Fruit fly (Drosophila melanogaster): ENCODE measurements around the gene CG14435.
A peak's percentile ranks its signal among the peaks of the same experiment; 100 is the strongest.

The CG14435 gene

DNA sequence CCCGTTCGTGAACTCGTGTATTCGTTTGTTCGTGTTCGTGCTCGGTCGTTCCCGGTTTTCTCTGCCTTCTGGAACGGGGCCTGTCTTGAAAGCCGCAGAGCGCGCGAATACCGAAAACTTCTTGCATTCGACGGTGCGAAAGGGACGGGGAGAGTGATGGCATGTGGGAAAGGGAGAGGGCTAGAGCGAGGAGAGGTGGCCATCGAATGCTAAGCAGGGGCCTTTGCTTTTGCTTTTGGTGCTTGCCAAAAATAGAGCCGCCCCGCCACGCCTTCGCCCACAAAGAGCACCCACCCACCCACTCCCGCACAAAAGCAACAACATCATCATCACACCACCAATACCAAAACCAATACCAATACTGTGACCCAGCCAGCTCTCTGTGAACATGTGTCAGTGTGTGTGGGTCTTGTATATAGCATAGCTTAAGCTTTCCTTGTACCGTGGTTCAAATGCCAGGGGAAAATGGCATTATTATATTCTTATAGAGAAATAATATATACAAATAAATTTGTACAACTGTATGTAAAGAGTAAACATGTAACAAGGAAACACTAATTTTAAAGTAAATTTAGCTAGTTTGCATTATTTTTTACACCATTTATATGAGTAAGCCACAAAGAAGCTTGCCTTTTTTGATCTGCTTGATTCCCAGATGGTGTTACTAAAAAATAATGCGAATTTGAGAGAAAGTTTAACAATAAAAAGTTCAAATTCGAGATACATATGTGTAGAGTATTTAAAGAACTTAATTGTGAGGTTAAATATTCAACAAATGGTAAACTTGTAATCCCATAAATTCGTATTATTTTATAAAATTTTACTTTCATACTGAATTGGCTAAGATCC lies 23.7 kb upstream of the CG14435 start, which contains the start of gene CG14434 (continued):
- TF ChIP-seq CG1529 (GFP tag; optimal IDR thresholded peaks at IDR 0.05) = peak; percentile 73
- TF ChIP-seq CG14710 (tag; optimal IDR thresholded peaks at IDR 0.05) = peak; percentile 88
- TF ChIP-seq CG30020 (tag; optimal IDR thresholded peaks at IDR 0.05) = peak; percentile 64
- peak; percentile 73 for TF ChIP-seq CG4328 (GFP tag; optimal IDR thresholded peaks at IDR 0.05)
- TF ChIP-seq Deaf1 (tag; optimal IDR thresholded peaks at IDR 0.05) = peak; percentile 96
- peak; percentile 78 for TF ChIP-seq CG33557 (GFP tag; optimal IDR thresholded peaks at IDR 0.05)
- peak; percentile 70 for TF ChIP-seq CG15011 (GFP tag; optimal IDR thresholded peaks at IDR 0.05)
- peak; percentile 92 for TF ChIP-seq CG9727 (GFP tag; optimal IDR thresholded peaks at IDR 0.05)
- TF ChIP-seq az2 (GFP tag; optimal IDR thresholded peaks at IDR 0.05) = peak; percentile 86
- TF ChIP-seq Side (GFP tag; optimal IDR thresholded peaks at IDR 0.05) = peak; percentile 52
- TF ChIP-seq CG12104 (GFP tag; optimal IDR thresholded peaks at IDR 0.05) = peak; percentile 86
- TF ChIP-seq CG9437 (GFP tag; optimal IDR thresholded peaks at IDR 0.05) = peak; percentile 92
- peak; percentile 75 for TF ChIP-seq D19A (tag; optimal IDR thresholded peaks at IDR 0.05)
- no peak for TF ChIP-seq p53 (GFP tag; optimal IDR thresholded peaks at IDR 0.05)
- TF ChIP-seq CG16779 (GFP tag; IDR thresholded peaks at IDR 0.05) = no peak
- TF ChIP-seq repo (GFP tag; optimal IDR thresholded peaks at IDR 0.05) = no peak
- no peak; the same call in 2 of the 3 replicates for TF ChIP-seq croc (GFP tag; conservative IDR thresholded peaks at IDR 0.05)
- TF ChIP-seq scrt (GFP tag; optimal IDR thresholded peaks at IDR 0.05) = peak; percentile 17
- TF ChIP-seq sim (GFP tag; IDR thresholded peaks at IDR 0.05) = no peak
- TF ChIP-seq Camta (GFP tag; optimal IDR thresholded peaks at IDR 0.05) = peak; percentile 68
- no peak for TF ChIP-seq CG17912 (GFP tag; optimal IDR thresholded peaks at IDR 0.05)
- TF ChIP-seq maf-S (GFP tag; optimal IDR thresholded peaks at IDR 0.05) = no peak
- 0 out of 2 replicates have a peak, but pooled peaks have one; percentile 24 for TF ChIP-seq al (GFP tag; IDR thresholded peaks at IDR 0.05)
- TF ChIP-seq CG11398 (GFP tag; optimal IDR thresholded peaks at IDR 0.05) = no peak
- no peak for TF ChIP-seq kni (GFP tag; optimal IDR thresholded peaks at IDR 0.05)
- no peak for TF ChIP-seq hkb (optimal IDR thresholded peaks at IDR 0.05)
- TF ChIP-seq hkb (GFP tag; IDR thresholded peaks at IDR 0.05) = peak; percentile 39; the same call in 1 of the 2 replicates
- peak; percentile 45 for TF ChIP-seq CG2116 (GFP tag; optimal IDR thresholded peaks at IDR 0.05)
- TF ChIP-seq Eip74EF (GFP tag; optimal IDR thresholded peaks at IDR 0.05) = peak in 1 of 2 experiments; percentile 73
- peak; percentile 55 for TF ChIP-seq cwo (GFP tag; optimal IDR thresholded peaks at IDR 0.05)
- peak; percentile 49 for TF ChIP-seq YL-1 (GFP tag; optimal IDR thresholded peaks at IDR 0.05)
- peak; percentile 74 for TF ChIP-seq Hsf (GFP tag; optimal IDR thresholded peaks at IDR 0.05)
- TF ChIP-seq pnt (GFP tag; optimal IDR thresholded peaks at IDR 0.05) = no peak
- TF ChIP-seq CG31224 (GFP tag; IDR thresholded peaks at IDR 0.05) = peak; percentile 37; the same call in 1 of the 2 replicates
- no peak for TF ChIP-seq CG13287 (GFP tag; IDR thresholded peaks at IDR 0.05; ENCODE audit: partially characterized antibody)
- peak; percentile 96 for TF ChIP-seq CG18262 (tag; optimal IDR thresholded peaks at IDR 0.05)
- no peak for TF ChIP-seq Ets65A (GFP tag)
- peak; percentile 45 for TF ChIP-seq CG7786 (GFP tag; optimal IDR thresholded peaks at IDR 0.05)
- peak; percentile 45; the same call in 1 of the 3 replicates for TF ChIP-seq sr (GFP tag; IDR thresholded peaks at IDR 0.05)
- TF ChIP-seq Oaz (GFP tag; IDR thresholded peaks at IDR 0.05) = no peak
- no peak for TF ChIP-seq pb (GFP tag; optimal IDR thresholded peaks at IDR 0.05)
- TF ChIP-seq Hr39 (optimal IDR thresholded peaks at IDR 0.05) = no peak
- no peak for TF ChIP-seq pzg (GFP tag; optimal IDR thresholded peaks at IDR 0.05)
- peak; percentile 30 for TF ChIP-seq CG13123 (GFP tag; optimal IDR thresholded peaks at IDR 0.05)
- TF ChIP-seq Stat92E (GFP tag; optimal IDR thresholded peaks at IDR 0.05) = no peak
- peak; percentile 21 for TF ChIP-seq zen (tag; optimal IDR thresholded peaks at IDR 0.05)
- TF ChIP-seq zfh2 (GFP tag; optimal IDR thresholded peaks at IDR 0.05) = peak; percentile 2
- no peak for TF ChIP-seq ham (GFP tag; IDR thresholded peaks at IDR 0.05)
- peak; percentile 88 for TF ChIP-seq nerfin-1 (tag; optimal IDR thresholded peaks at IDR 0.05)

Data from whole organism, embryonic.